Fruit fly (Drosophila melanogaster): ENCODE results near the gene CG43072.

- TF ChIP-seq CG8478 (optimal IDR thresholded peaks at IDR 0.05): no peak
- no peak for TF ChIP-seq CTCF (optimal IDR thresholded peaks at IDR 0.05)
Measured at dm6 chr3L:21052191-21052951, 13.3 kb upstream of the CG43072 start.

Data from S2 (cell line).